Worm (Caenorhabditis elegans): ENCODE results near the gene ZK1290.5.

DNA sequence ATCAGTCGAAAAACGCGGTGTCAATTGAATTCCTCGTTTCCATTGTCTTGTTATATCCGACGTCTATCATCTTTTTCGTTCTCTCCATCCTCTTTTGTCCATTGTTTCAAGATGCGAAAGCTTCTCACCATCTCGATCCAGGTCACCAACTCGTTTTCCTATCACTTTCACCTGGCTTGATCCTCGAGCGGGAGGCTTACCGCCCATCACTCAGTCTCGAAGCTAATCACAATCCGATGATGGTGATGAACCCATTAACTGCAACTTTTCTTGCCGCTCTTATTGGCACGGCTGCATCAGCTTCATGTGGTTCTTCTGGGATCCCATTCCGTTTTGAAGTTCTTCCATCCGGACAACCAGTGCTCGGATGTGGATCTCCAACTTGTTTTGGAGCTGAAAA is 1.5 kb downstream of the ZK1290.5 start, which contains the start of gene wrt-1:
- TF ChIP-seq snpc-4 (tag; optimal IDR thresholded peaks at IDR 0.05) (no peak), zag-1 (tag; optimal IDR thresholded peaks at IDR 0.05) (no peak), pha-4 (GFP tag; IDR thresholded peaks at IDR 0.05) (no peak), pha-4 (tag; optimal IDR thresholded peaks at IDR 0.05) (no peak), nhr-28 (tag; optimal IDR thresholded peaks at IDR 0.05) (no peak), dpl-1 (GFP tag; optimal IDR thresholded peaks at IDR 0.05) (no peak), ama-1 (optimal IDR thresholded peaks at IDR 0.05) (no peak), fkh-10 (GFP tag; optimal IDR thresholded peaks at IDR 0.05) (no peak), lin-15B (tag; optimal IDR thresholded peaks at IDR 0.05) (no peak), daf-19 (GFP tag; conservative IDR thresholded peaks at IDR 0.05) (no peak), ZK546.5 (tag; optimal IDR thresholded peaks at IDR 0.05) (no peak), lin-13 (GFP tag; optimal IDR thresholded peaks at IDR 0.05) (no peak), mep-1 (tag; optimal IDR thresholded peaks at IDR 0.05) (no peak)
